Worm (Caenorhabditis elegans) whole organism, L1 larva: Measurements from ENCODE around the gene C03C10.7.
A peak's percentile ranks its signal among the peaks of the same experiment; 100 is the strongest.

Experiments used
- F16B12.6 ChIP-seq: fragments of 150-350 bp; optimal IDR thresholded peaks from 2 replicates; lab custom pipeline; 2014; ENCODE audit warnings: missing biosample characterization, missing genetic modification characterization
- Y116A8C.19 ChIP-seq: sonication (generic microtip); optimal IDR thresholded peaks from 2 replicates; lab custom pipeline; 2016; ENCODE audit warnings: missing compliant biosample characterization, missing genetic modification characterization, borderline replicate concordance
- aha-1 ChIP-seq: fragments of 150-350 bp; optimal IDR thresholded peaks from 2 replicates; lab custom pipeline; 2014; ENCODE audit warnings: missing biosample characterization, missing genetic modification characterization
- ama-1 ChIP-seq: fragments of 150-350 bp; optimal IDR thresholded peaks from 2 replicates; lab custom pipeline; 2014
- blmp-1 ChIP-seq: fragments of 150-350 bp; optimal IDR thresholded peaks from 2 replicates; lab custom pipeline; 2014; ENCODE audit warnings: missing biosample characterization, missing genetic modification characterization
- ceh-82 ChIP-seq, 3 experiments: fragments of 150-350 bp in 1 of 3; sonication (generic microtip) in 2 of 3; optimal IDR thresholded peaks; 2 replicates each; lab custom pipeline; 2014 to 2017; ENCODE audit warnings: missing biosample characterization in 3 of 3, missing genetic modification characterization in 3 of 3
- ceh-90 ChIP-seq: sonication (generic microtip); optimal IDR thresholded peaks from 2 replicates; lab custom pipeline; 2016; ENCODE audit warnings: missing genetic modification characterization, missing compliant biosample characterization
- dpl-1 ChIP-seq, 3 experiments: fragments of 150-350 bp in 2 of 3; sonication (generic microtip) in 1 of 3; optimal IDR thresholded peaks; 2 replicates each; lab custom pipeline; 2014 to 2017; ENCODE audit warnings: missing biosample characterization in 3 of 3, missing genetic modification characterization in 3 of 3, missing genetic modification reagents in 3 of 3
- dsc-1 ChIP-seq: sonication (generic microtip); optimal IDR thresholded peaks from 2 replicates; lab custom pipeline; 2016; ENCODE audit warnings: mild to moderate bottlenecking, missing genetic modification characterization, missing compliant biosample characterization
- efl-1 ChIP-seq, 4 experiments: fragments of 150-350 bp; optimal IDR thresholded peaks in 3 of 4; peaks in 1 of 4; 1 replicate in 1 of 4; 2 replicates in 3 of 4; lab custom pipeline; 2014; ENCODE audit warnings: missing biosample characterization in 2 of 4, missing genetic modification characterization in 2 of 4, missing genetic modification reagents in 2 of 4
- egl-27 ChIP-seq, 2 experiments: fragments of 150-350 bp in 1 of 2; sonication (generic microtip); optimal IDR thresholded peaks; 3 replicates each; lab custom pipeline; 2017 to 2018; ENCODE audit warnings: missing biosample characterization in 2 of 2, missing genetic modification characterization in 2 of 2, missing genetic modification reagents in 2 of 2
- elt-2 ChIP-seq: sonication (generic microtip); optimal IDR thresholded peaks from 2 replicates; lab custom pipeline; 2016; ENCODE audit warnings: missing genetic modification characterization, mild to moderate bottlenecking, inconsistent platforms, missing compliant biosample characterization, missing genetic modification reagents
- elt-3 ChIP-seq, 6 experiments: fragments of 150-350 bp in 1 of 6; sonication (generic microtip); optimal IDR thresholded peaks; 2 replicates each; lab custom pipeline; 2017 to 2018; ENCODE audit warnings: missing biosample characterization in 6 of 6, missing genetic modification characterization in 6 of 6, inconsistent platforms in 1 of 6
- ets-5 ChIP-seq: fragments of 200-800 bp; sonication (Bioruptor generic); IDR thresholded peaks from 2 replicates; pipeline ENCODE4 v1.3.6; 2022; ENCODE audit warnings: missing genetic modification characterization, missing compliant biosample characterization
- fkh-10 ChIP-seq: sonication (generic microtip); optimal IDR thresholded peaks from 2 replicates; lab custom pipeline; 2017; ENCODE audit warnings: missing biosample characterization, missing genetic modification reagents, missing genetic modification characterization
- fkh-4 ChIP-seq: sonication (generic microtip); optimal IDR thresholded peaks from 2 replicates; lab custom pipeline; 2016; ENCODE audit warnings: missing compliant biosample characterization, missing genetic modification characterization, borderline replicate concordance
- fkh-8 ChIP-seq: sonication (generic microtip); optimal IDR thresholded peaks from 2 replicates; lab custom pipeline; 2016; ENCODE audit warnings: mild to moderate bottlenecking, missing genetic modification characterization, missing compliant biosample characterization
- fos-1 ChIP-seq: fragments of 150-350 bp; optimal IDR thresholded peaks from 2 replicates; lab custom pipeline; 2014; ENCODE audit warnings: missing biosample characterization, missing genetic modification characterization
- grh-1 ChIP-seq: fragments of 200-800 bp; sonication (Bioruptor generic); IDR thresholded peaks from 2 replicates; pipeline ENCODE4 v1.3.6; 2022; ENCODE audit warnings: missing genetic modification reagents, missing genetic modification characterization, missing compliant biosample characterization
- hlh-4 ChIP-seq: sonication (generic microtip); optimal IDR thresholded peaks from 2 replicates; lab custom pipeline; 2016; ENCODE audit warnings: mild to moderate bottlenecking, missing genetic modification characterization, missing compliant biosample characterization
- hpl-2 ChIP-seq: fragments of 150-350 bp; optimal IDR thresholded peaks from 2 replicates; lab custom pipeline; 2014; ENCODE audit warnings: missing biosample characterization, missing genetic modification reagents, missing genetic modification characterization
- irx-1 ChIP-seq: sonication (generic microtip); optimal IDR thresholded peaks from 2 replicates; lab custom pipeline; 2016; ENCODE audit warnings: missing genetic modification characterization, missing compliant biosample characterization
- lin-13 ChIP-seq: fragments of 150-350 bp; optimal IDR thresholded peaks from 2 replicates; lab custom pipeline; 2014; ENCODE audit warnings: missing biosample characterization, missing genetic modification reagents, missing genetic modification characterization
- lin-14 ChIP-seq: fragments of 200-800 bp; sonication (Bioruptor generic); optimal IDR thresholded peaks from 2 replicates; lab custom pipeline; 2018; ENCODE audit warnings: mild to moderate bottlenecking, missing genetic modification characterization, moderate library complexity, missing compliant biosample characterization
- lin-35 ChIP-seq, 2 experiments: fragments of 150-350 bp; optimal IDR thresholded peaks; 2 replicates each; lab custom pipeline; 2014; ENCODE audit warnings: missing biosample characterization in 2 of 2, missing genetic modification characterization in 2 of 2, missing genetic modification reagents in 2 of 2
- lir-3 ChIP-seq: sonication (generic microtip); optimal IDR thresholded peaks from 2 replicates; lab custom pipeline; 2016; ENCODE audit warnings: mild to moderate bottlenecking, missing genetic modification characterization, moderate library complexity, missing compliant biosample characterization; ENCODE audit not compliant: poor library complexity
- lsy-2 ChIP-seq, 2 experiments: fragments of 150-350 bp; optimal IDR thresholded peaks; 2 replicates each; lab custom pipeline; 2014; ENCODE audit warnings: missing biosample characterization in 2 of 2, missing genetic modification characterization in 2 of 2
- mep-1 ChIP-seq: fragments of 150-350 bp; optimal IDR thresholded peaks from 2 replicates; lab custom pipeline; 2014; ENCODE audit warnings: missing biosample characterization, missing genetic modification characterization
- nhr-11 ChIP-seq: fragments of 150-350 bp; optimal IDR thresholded peaks from 2 replicates; lab custom pipeline; 2014; ENCODE audit warnings: missing biosample characterization, missing genetic modification characterization
- nhr-47 ChIP-seq: sonication (generic microtip); optimal IDR thresholded peaks from 2 replicates; lab custom pipeline; 2016; ENCODE audit warnings: mild to moderate bottlenecking, missing genetic modification characterization, moderate library complexity, missing compliant biosample characterization
- nhr-76 ChIP-seq: sonication (generic microtip); optimal IDR thresholded peaks from 2 replicates; lab custom pipeline; 2017; ENCODE audit warnings: missing biosample characterization, missing genetic modification characterization
- nhr-85 ChIP-seq: sonication (generic microtip); peaks from one replicate; lab custom pipeline; 2016; ENCODE audit warnings: missing genetic modification characterization, inconsistent platforms, missing compliant biosample characterization
- pax-3 ChIP-seq: fragments of 200-800 bp; sonication (Bioruptor generic); optimal IDR thresholded peaks from 2 replicates; lab custom pipeline; 2018; ENCODE audit warnings: mild to moderate bottlenecking, missing genetic modification characterization, moderate library complexity, missing compliant biosample characterization
- rnt-1 ChIP-seq: sonication (generic microtip); optimal IDR thresholded peaks from 2 replicates; lab custom pipeline; 2016; ENCODE audit warnings: mild to moderate bottlenecking, missing genetic modification characterization, moderate library complexity, missing compliant biosample characterization
- snpc-4 ChIP-seq: fragments of 150-350 bp; optimal IDR thresholded peaks from 2 replicates; lab custom pipeline; 2014; ENCODE audit warnings: missing biosample characterization, missing genetic modification characterization
- snu-23 ChIP-seq: sonication (generic microtip); optimal IDR thresholded peaks from 2 replicates; lab custom pipeline; 2016; ENCODE audit warnings: missing genetic modification characterization, missing compliant biosample characterization
- sptf-1 ChIP-seq: fragments of 150-350 bp; optimal IDR thresholded peaks from 2 replicates; lab custom pipeline; 2014; ENCODE audit warnings: missing biosample characterization, missing genetic modification characterization
- tbx-2 ChIP-seq: sonication (generic microtip); optimal IDR thresholded peaks from 2 replicates; lab custom pipeline; 2016; ENCODE audit warnings: missing genetic modification characterization, missing compliant biosample characterization
- unc-30 ChIP-seq: sonication (generic microtip); optimal IDR thresholded peaks from 2 replicates; lab custom pipeline; 2017; ENCODE audit warnings: missing biosample characterization, missing genetic modification characterization
- vab-15 ChIP-seq: sonication (generic microtip); optimal IDR thresholded peaks from 2 replicates; lab custom pipeline; 2017; ENCODE audit warnings: missing genotype, mild to moderate bottlenecking, missing genetic modification characterization, missing compliant biosample characterization
- xbp-1 ChIP-seq: sonication (generic microtip); optimal IDR thresholded peaks from 2 replicates; lab custom pipeline; 2016; ENCODE audit warnings: missing genetic modification characterization, missing compliant biosample characterization
- ztf-4 ChIP-seq: fragments of 150-350 bp; optimal IDR thresholded peaks from 2 replicates; lab custom pipeline; 2014; ENCODE audit warnings: missing biosample characterization, missing genetic modification characterization

C03C10.7 gene

ce11 chrIII:4094681-4095080 lies 1.2 kb upstream of the C03C10.7 start, which contains the start of gene rnr-2:
rnr-2 (minus strand) TSS chrIII:4094921.
- TF ChIP-seq lir-3 (no peak), unc-30 (tag; lab: Kevin White, UChicago) (no peak), ceh-90 (tag; lab: Kevin White, UChicago) (no peak), blmp-1 (tag; lab: Kevin White, UChicago) (no peak), elt-3 (tag; optimal IDR thresholded peaks at IDR 0.05; lab: Kevin White, UChicago) (no peak), ama-1 (lab: Kevin White, UChicago) (no peak), fkh-4 (no peak), lin-13 (GFP tag; lab: Kevin White, UChicago) (no peak), nhr-11 (tag; lab: Kevin White, UChicago) (no peak), hpl-2 (GFP tag; lab: Kevin White, UChicago) (no peak), fkh-8 (no peak), dpl-1 (GFP tag; optimal IDR thresholded peaks at IDR 0.05; lab: Kevin White, UChicago) (peak in 1 of 3 experiments; percentile 9), lin-35 (GFP tag; optimal IDR thresholded peaks at IDR 0.05; lab: Kevin White, UChicago) (peak in 1 of 2 experiments; percentile 17), grh-1 (GFP tag; lab: Robert Waterston, UW) (no peak), F16B12.6 (tag; lab: Kevin White, UChicago) (peak; percentile 78), fos-1 (no peak), aha-1 (tag; lab: Kevin White, UChicago) (no peak), ceh-82 (tag; optimal IDR thresholded peaks at IDR 0.05; lab: Kevin White, UChicago) (no peak), rnt-1 (tag; lab: Kevin White, UChicago) (peak; percentile 27), nhr-85 (tag; lab: Kevin White, UChicago) (no peak), egl-27 (tag; optimal IDR thresholded peaks at IDR 0.05; lab: Kevin White, UChicago) (no peak), mep-1 (tag; lab: Kevin White, UChicago) (peak; percentile 42), hlh-4 (no peak), sptf-1 (tag; lab: Kevin White, UChicago) (no peak), snu-23 (no peak), nhr-76 (tag; lab: Kevin White, UChicago) (no peak), irx-1 (no peak), snpc-4 (tag; lab: Kevin White, UChicago) (no peak), lin-14 (GFP tag; lab: Kevin White, UChicago) (peak; percentile 4), fkh-10 (GFP tag; lab: Kevin White, UChicago) (no peak), efl-1 (optimal IDR thresholded peaks at IDR 0.05; lab: Kevin White, UChicago) (peak in 1 of 2 experiments; percentile 21), efl-1 (GFP tag; optimal IDR thresholded peaks at IDR 0.05 in 1 of 2; lab: Kevin White, UChicago) (peak; percentile 45 to 54), ztf-4 (tag; lab: Kevin White, UChicago) (no peak), lsy-2 (tag; optimal IDR thresholded peaks at IDR 0.05; lab: Kevin White, UChicago) (peak in 1 of 2 experiments; percentile 37), elt-2 (tag; lab: Kevin White, UChicago) (no peak), tbx-2 (tag; lab: Kevin White, UChicago) (no peak), Y116A8C.19 (tag; lab: Kevin White, UChicago) (no peak), dsc-1 (tag; lab: Kevin White, UChicago) (no peak), vab-15 (tag; lab: Kevin White, UChicago) (no peak), ets-5 (GFP tag; lab: Robert Waterston, UW) (no peak)

ce11 chrIII:4096370-4096842 lies 561 bp downstream of the C03C10.7 start:
- no peak for TF ChIP-seq xbp-1 (tag; lab: Kevin White, UChicago)
- peak; percentile 72 for TF ChIP-seq nhr-85 (tag; lab: Kevin White, UChicago)
- peak; percentile 55 for TF ChIP-seq F16B12.6 (tag; lab: Kevin White, UChicago)
- TF ChIP-seq efl-1 (optimal IDR thresholded peaks at IDR 0.05; lab: Kevin White, UChicago), result peak in 1 of 2 experiments; percentile 44
- TF ChIP-seq efl-1 (GFP tag; optimal IDR thresholded peaks at IDR 0.05 in 1 of 2; lab: Kevin White, UChicago), result peak in 1 of 2 experiments; percentile 47
- peak; percentile 4 for TF ChIP-seq ztf-4 (tag; lab: Kevin White, UChicago)
- peak; percentile 22 for TF ChIP-seq snu-23
- TF ChIP-seq nhr-47 (tag; lab: Kevin White, UChicago), result peak; percentile 6
- no peak for TF ChIP-seq pax-3 (tag; lab: Kevin White, UChicago)
- TF ChIP-seq lin-35 (GFP tag; optimal IDR thresholded peaks at IDR 0.05; lab: Kevin White, UChicago), result peak in 1 of 2 experiments; percentile 22
